Worm (Caenorhabditis elegans) whole organism, midembryonic: ENCODE measurements around the gene C04E6.8.

Experiments used
- T22C8.4 ChIP-seq: fragments of 200-800 bp; sonication (Bioruptor generic); IDR thresholded peaks from 2 replicates; pipeline ENCODE4 v1.3.6; 2022; ENCODE audit warnings: missing genetic modification characterization, missing compliant biosample characterization
- cog-1 ChIP-seq: sonication (generic microtip); optimal IDR thresholded peaks from 2 replicates; lab custom pipeline; 2016; ENCODE audit warnings: missing genetic modification characterization, missing compliant biosample characterization
- flt-1 ChIP-seq: fragments of 200-800 bp; sonication (Bioruptor generic); IDR thresholded peaks from 2 replicates; pipeline ENCODE4 v1.3.6; 2022; ENCODE audit warnings: missing genetic modification characterization, missing compliant biosample characterization
- klf-2 ChIP-seq: fragments of 200-800 bp; sonication (Bioruptor generic); conservative IDR thresholded peaks from 2 replicates; pipeline ENCODE4 v1.3.6; 2022; ENCODE audit warnings: missing genetic modification reagents, missing genetic modification characterization, missing compliant biosample characterization
- med-1 ChIP-seq: sonication (generic microtip); optimal IDR thresholded peaks from 2 replicates; lab custom pipeline; 2017; ENCODE audit warnings: missing genetic modification characterization, mild to moderate bottlenecking, missing compliant biosample characterization, antibody characterized with exemption, missing genetic modification reagents; ENCODE audit not compliant: insufficient read depth

ce11 chrV:5888820-5889219 is 5.2 kb upstream of the C04E6.8 start:
- TF ChIP-seq med-1 (no peak), cog-1 (tag; lab: Kevin White, UChicago) (no peak), flt-1 (GFP tag; lab: Robert Waterston, UW) (no peak), klf-2 (no peak), T22C8.4 (GFP tag; lab: Robert Waterston, UW) (no peak)
